Fruit fly (Drosophila melanogaster) whole organism, wandering third instar larva: ENCODE data around the gene Kaz.

Source experiments
- CrebA ChIP-seq: fragments of 200-800 bp; sonication (Bioruptor generic); optimal IDR thresholded peaks from 2 replicates; lab custom pipeline; 2016; ENCODE audit warnings: missing biosample characterization, mild to moderate bottlenecking, missing genetic modification characterization, borderline replicate concordance
- Hr78 ChIP-seq: fragments of >200 bp; optimal IDR thresholded peaks from 2 replicates; lab custom pipeline; 2017; ENCODE audit warnings: missing biosample characterization, missing genetic modification characterization
- Hr83 ChIP-seq: fragments of 200-300 bp; sonication (Bioruptor generic); optimal IDR thresholded peaks from 2 replicates; lab custom pipeline; 2016; ENCODE audit warnings: missing biosample characterization, mild to moderate bottlenecking, missing genetic modification characterization, moderate library complexity; ENCODE audit not compliant: poor library complexity, severe bottlenecking
- Myc ChIP-seq: fragments of >200 bp; optimal IDR thresholded peaks from 2 replicates; lab custom pipeline; 2017
- Sp1 ChIP-seq: fragments of 200-800 bp; sonication (Bioruptor generic); optimal IDR thresholded peaks from 3 replicates; lab custom pipeline; 2019; ENCODE audit warnings: missing biosample characterization, mild to moderate bottlenecking, missing genetic modification characterization, moderate library complexity
- fru ChIP-seq: fragments of 200-800 bp; sonication (Bioruptor generic); optimal IDR thresholded peaks from 3 replicates; lab custom pipeline; 2016; ENCODE audit warnings: missing biosample characterization, mild to moderate bottlenecking, missing genetic modification characterization
- rgr ChIP-seq: fragments of 200-800 bp; sonication (Bioruptor generic); optimal IDR thresholded peaks from 3 replicates; lab custom pipeline; 2016; ENCODE audit warnings: missing biosample characterization, mild to moderate bottlenecking, missing genetic modification characterization
- sage ChIP-seq: fragments of 200-800 bp; sonication (Bioruptor generic); optimal IDR thresholded peaks from 2 replicates; lab custom pipeline; 2016; ENCODE audit warnings: missing biosample characterization, mild to moderate bottlenecking, missing genetic modification characterization
- usp ChIP-seq: fragments of >200 bp; optimal IDR thresholded peaks from 2 replicates; lab custom pipeline; 2017; ENCODE audit warnings: missing biosample characterization, missing genetic modification characterization

DNA sequence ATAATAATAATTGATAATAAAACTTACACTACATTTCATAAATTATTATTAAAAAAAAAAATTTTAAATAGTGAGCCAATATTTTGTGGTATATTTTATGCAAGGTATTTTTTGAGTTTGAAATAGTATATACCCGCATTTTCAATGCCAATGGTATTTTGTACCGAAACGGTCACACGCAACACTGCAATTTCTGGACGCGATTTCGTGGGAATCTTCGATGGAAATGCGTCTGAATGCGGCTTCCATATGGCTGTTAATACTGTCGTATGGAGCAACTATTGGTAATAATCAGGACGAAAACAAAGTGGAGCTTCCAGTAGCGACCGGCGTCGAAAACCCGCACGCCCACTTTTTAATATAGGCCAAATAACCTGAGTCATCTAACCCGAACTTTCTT lies 21.7 kb upstream of the Kaz start, which contains the start of gene Nct:
- TF ChIP-seq sage (GFP tag; lab: Kevin White, UChicago) (no peak), Hr83 (GFP tag; lab: Kevin White, UChicago) (no peak), Sp1 (GFP tag; lab: Kevin White, UChicago) (no peak), rgr (no peak), fru (GFP tag; lab: Kevin White, UChicago) (no peak), Myc (no peak), usp (GFP tag; lab: Kevin White, UChicago) (no peak), CrebA (GFP tag; lab: Kevin White, UChicago) (no peak), Hr78 (GFP tag; lab: Kevin White, UChicago) (no peak)
